Worm (Caenorhabditis elegans) whole organism, midembryonic: Measurements from ENCODE around the gene R05F9.9.

Experiments
- T22C8.4 ChIP-seq: fragments of 200-800 bp; sonication (Bioruptor generic); IDR thresholded peaks from 2 replicates; pipeline ENCODE4 v1.3.6; 2022; ENCODE audit warnings: missing genetic modification characterization, missing compliant biosample characterization
- cog-1 ChIP-seq: sonication (generic microtip); optimal IDR thresholded peaks from 2 replicates; lab custom pipeline; 2016; ENCODE audit warnings: missing genetic modification characterization, missing compliant biosample characterization
- flt-1 ChIP-seq: fragments of 200-800 bp; sonication (Bioruptor generic); IDR thresholded peaks from 2 replicates; pipeline ENCODE4 v1.3.6; 2022; ENCODE audit warnings: missing genetic modification characterization, missing compliant biosample characterization
- klf-2 ChIP-seq: fragments of 200-800 bp; sonication (Bioruptor generic); conservative IDR thresholded peaks from 2 replicates; pipeline ENCODE4 v1.3.6; 2022; ENCODE audit warnings: missing genetic modification reagents, missing genetic modification characterization, missing compliant biosample characterization
- med-1 ChIP-seq: sonication (generic microtip); optimal IDR thresholded peaks from 2 replicates; lab custom pipeline; 2017; ENCODE audit warnings: missing genetic modification characterization, mild to moderate bottlenecking, missing compliant biosample characterization, antibody characterized with exemption, missing genetic modification reagents; ENCODE audit not compliant: insufficient read depth
- ref-1 ChIP-seq: fragments of 200-800 bp; sonication (Bioruptor generic); conservative IDR thresholded peaks from 2 replicates; pipeline ENCODE4 v1.3.6; 2022; ENCODE audit warnings: missing genetic modification reagents, missing genetic modification characterization, missing compliant biosample characterization
- ztf-29 ChIP-seq: fragments of 200-800 bp; sonication (Bioruptor generic); IDR thresholded peaks from 2 replicates; pipeline ENCODE4 v1.3.6; 2022; ENCODE audit warnings: missing genetic modification reagents, missing genetic modification characterization, missing compliant biosample characterization

DNA sequence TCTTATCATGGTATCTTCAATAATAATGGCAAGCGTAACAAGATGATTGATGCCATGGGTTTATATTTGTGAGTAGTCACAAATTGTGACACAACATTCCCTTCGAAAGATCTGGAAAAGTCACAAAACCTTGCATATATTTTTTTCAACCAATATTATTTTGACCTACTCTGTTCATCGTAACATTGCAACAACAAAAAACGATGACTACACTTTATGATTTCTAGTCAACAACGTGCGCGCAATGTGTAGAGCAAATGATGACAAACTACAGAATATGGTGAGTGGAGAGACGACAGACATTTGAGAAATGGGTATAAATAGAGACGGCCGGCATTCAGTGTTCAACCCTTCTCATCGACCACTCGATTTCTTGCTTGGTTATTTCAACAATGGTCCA, 20.2 kb downstream of the R05F9.9 start, which contains the start of gene gst-7:
- TF ChIP-seq cog-1 (tag; lab: Kevin White, UChicago) = no peak
- TF ChIP-seq ztf-29 (GFP tag; lab: Robert Waterston, UW) = no peak
- TF ChIP-seq flt-1 (GFP tag; lab: Robert Waterston, UW) = no peak
- TF ChIP-seq ref-1 (GFP tag; lab: Robert Waterston, UW) = no peak
- TF ChIP-seq T22C8.4 (GFP tag; lab: Robert Waterston, UW) = no peak
- TF ChIP-seq klf-2 (GFP tag; lab: Robert Waterston, UW) = no peak
- no peak for TF ChIP-seq med-1 (GFP tag; lab: Kevin White, UChicago)
